Worm (Caenorhabditis elegans): ENCODE data around the gene mam-4.
A peak's percentile ranks its signal among the peaks of the same experiment; 100 is the strongest.

mam-4 gene

ce11 chrV:11252429-11252828 lies 4.5 kb downstream of the mam-4 start, which contains the start of gene srsx-33:
srsx-33 (minus strand) TSS chrV:11252529.
- TF ChIP-seq zip-11 (GFP tag; IDR thresholded peaks at IDR 0.05): no peak
- TF ChIP-seq dmd-9 (GFP tag; IDR thresholded peaks at IDR 0.05): no peak
- no peak for TF ChIP-seq rbr-2 (tag; optimal IDR thresholded peaks at IDR 0.05)
- no peak for TF ChIP-seq lin-38 (GFP tag; IDR thresholded peaks at IDR 0.05)
- no peak for TF ChIP-seq set-16 (GFP tag; IDR thresholded peaks at IDR 0.05)
- TF ChIP-seq fos-1 (tag; optimal IDR thresholded peaks at IDR 0.05): no peak
- no peak for TF ChIP-seq ceh-62 (tag; optimal IDR thresholded peaks at IDR 0.05)
- TF ChIP-seq daf-16 (GFP tag; optimal IDR thresholded peaks at IDR 0.05): no peak
- TF ChIP-seq daf-16 (tag; optimal IDR thresholded peaks at IDR 0.05): no peak
- TF ChIP-seq nhr-48 (tag; optimal IDR thresholded peaks at IDR 0.05): no peak
- TF ChIP-seq arid-1 (GFP tag; conservative IDR thresholded peaks at IDR 0.05): no peak
- TF ChIP-seq snpc-4 (tag; optimal IDR thresholded peaks at IDR 0.05): no peak
- no peak for TF ChIP-seq ZK337.2 (GFP tag; IDR thresholded peaks at IDR 0.05)
- no peak for TF ChIP-seq lsy-2 (tag; optimal IDR thresholded peaks at IDR 0.05)
- TF ChIP-seq nhr-111 (GFP tag; optimal IDR thresholded peaks at IDR 0.05): no peak
- no peak for TF ChIP-seq ceh-82 (tag; optimal IDR thresholded peaks at IDR 0.05)
- TF ChIP-seq madf-5 (GFP tag; IDR thresholded peaks at IDR 0.05): no peak
- no peak for TF ChIP-seq nhr-10 (tag; optimal IDR thresholded peaks at IDR 0.05)
- TF ChIP-seq lir-3 (tag; optimal IDR thresholded peaks at IDR 0.05): no peak
- no peak for TF ChIP-seq nhr-42 (GFP tag; IDR thresholded peaks at IDR 0.05)

- TF ChIP-seq nhr-102 (tag; optimal IDR thresholded peaks at IDR 0.05) (no peak), lin-13 (GFP tag; optimal IDR thresholded peaks at IDR 0.05) (no peak), php-3 (GFP tag; IDR thresholded peaks at IDR 0.05) (no peak), ctbp-1 (GFP tag; IDR thresholded peaks at IDR 0.05) (no peak), hmg-1.1 (GFP tag; IDR thresholded peaks at IDR 0.05) (no peak), nhr-10 (tag; optimal IDR thresholded peaks at IDR 0.05) (no peak), daf-8 (GFP tag; IDR thresholded peaks at IDR 0.05) (no peak), nhr-48 (tag; optimal IDR thresholded peaks at IDR 0.05) (no peak)
These were observed 7.0 kb downstream of the mam-4 start, which contains the start of gene srsx-31 for ce11 chrV:11254980-11255379. srsx-31 (minus strand) TSS chrV:11255080.

- TF ChIP-seq set-16 (GFP tag; IDR thresholded peaks at IDR 0.05): no peak
- TF ChIP-seq unc-62 (GFP tag; optimal IDR thresholded peaks at IDR 0.05 in 1 of 2): peak in 1 of 2 experiments; percentile 7
- TF ChIP-seq unc-62 (tag; optimal IDR thresholded peaks at IDR 0.05): no peak
These were observed 10.9 kb downstream of the mam-4 start, which contains the start of gene lgc-36 for ce11 chrV:11258896-11259295. lgc-36 (minus strand) TSS chrV:11258996.

ce11 chrV:11260622-11261021 lies 12.7 kb downstream of the mam-4 start, which contains the start of gene F07B10.7:
F07B10.7 (minus strand) TSS chrV:11260722.
- TF ChIP-seq nhr-11 (tag; optimal IDR thresholded peaks at IDR 0.05) (no peak), ZK546.5 (tag; optimal IDR thresholded peaks at IDR 0.05) (no peak), snpc-4 (tag; optimal IDR thresholded peaks at IDR 0.05) (no peak), arid-1 (GFP tag; conservative IDR thresholded peaks at IDR 0.05) (no peak), dve-1 (tag; optimal IDR thresholded peaks at IDR 0.05; ENCODE audit: insufficient read depth) (no peak), unc-130 (GFP tag; optimal IDR thresholded peaks at IDR 0.05) (no peak), lin-15B (tag; optimal IDR thresholded peaks at IDR 0.05) (no peak), nhr-41 (GFP tag; IDR thresholded peaks at IDR 0.05) (no peak), daf-19 (GFP tag; conservative IDR thresholded peaks at IDR 0.05) (no peak), nhr-10 (tag; optimal IDR thresholded peaks at IDR 0.05) (no peak), daf-8 (GFP tag; IDR thresholded peaks at IDR 0.05) (no peak), egl-27 (tag; optimal IDR thresholded peaks at IDR 0.05) (no peak), jun-1 (tag; optimal IDR thresholded peaks at IDR 0.05) (no peak), Y5F2A.4 (GFP tag; optimal IDR thresholded peaks at IDR 0.05) (no peak), set-16 (GFP tag; IDR thresholded peaks at IDR 0.05) (no peak), ceh-82 (tag; optimal IDR thresholded peaks at IDR 0.05) (no peak), F26F4.8 (GFP tag; conservative IDR thresholded peaks at IDR 0.05) (no peak), lsy-2 (tag; optimal IDR thresholded peaks at IDR 0.05) (no peak), aha-1 (tag) (no peak), snpc-1.2 (GFP tag; IDR thresholded peaks at IDR 0.05) (no peak)
